Worm (Caenorhabditis elegans) whole organism, young adult: ENCODE results near the gene rpac-19.
A peak's percentile ranks its signal among the peaks of the same experiment; 100 is the strongest.

Experiments used
- B0336.3 ChIP-seq: fragments of 200-800 bp; sonication (Bioruptor generic); IDR thresholded peaks from 2 replicates; pipeline ENCODE4 v1.3.6; 2022; ENCODE audit warnings: missing genetic modification characterization, missing compliant biosample characterization
- C06A6.2 ChIP-seq: fragments of 200-800 bp; sonication (Bioruptor generic); conservative IDR thresholded peaks from 2 replicates; pipeline ENCODE4 v1.3.6; 2022; ENCODE audit warnings: missing genetic modification characterization, missing compliant biosample characterization
- C17E4.6 ChIP-seq: fragments of 200-800 bp; sonication (Bioruptor generic); IDR thresholded peaks from 2 replicates; pipeline ENCODE4 v1.3.6; 2022; ENCODE audit warnings: missing genetic modification reagents, missing genetic modification characterization, missing compliant biosample characterization
- F10E7.11 ChIP-seq: sonication (generic microtip); optimal IDR thresholded peaks from 2 replicates; lab custom pipeline; 2017; ENCODE audit warnings: mild to moderate bottlenecking, missing genetic modification characterization, moderate library complexity, missing compliant biosample characterization
- F33H1.4 ChIP-seq: fragments of 200-800 bp; sonication (Bioruptor generic); IDR thresholded peaks from 2 replicates; pipeline ENCODE4 v1.3.6; 2022; ENCODE audit warnings: missing genetic modification reagents, missing genetic modification characterization, missing compliant biosample characterization
- F57A8.1 ChIP-seq: fragments of 200-800 bp; sonication (Bioruptor generic); optimal IDR thresholded peaks from 2 replicates; lab custom pipeline; 2018; ENCODE audit warnings: mild to moderate bottlenecking, missing genetic modification characterization, moderate library complexity, missing compliant biosample characterization
- Y67H2A.10 ChIP-seq: fragments of 200-800 bp; sonication (Bioruptor generic); conservative IDR thresholded peaks from 2 replicates; pipeline ENCODE4 v1.3.6; 2022; ENCODE audit warnings: missing genetic modification reagents, missing genetic modification characterization, missing compliant biosample characterization
- ZK185.1 ChIP-seq: sonication (generic microtip); optimal IDR thresholded peaks from 2 replicates; lab custom pipeline; 2016; ENCODE audit warnings: mild to moderate bottlenecking, missing genetic modification characterization, missing compliant biosample characterization; ENCODE audit not compliant: poor library complexity, severe bottlenecking
- akir-1 ChIP-seq: fragments of 200-800 bp; sonication (Bioruptor generic); optimal IDR thresholded peaks from 2 replicates; lab custom pipeline; 2018; ENCODE audit warnings: mild to moderate bottlenecking, missing genetic modification characterization, moderate library complexity, missing compliant biosample characterization
- aptf-3 ChIP-seq: fragments of 200-800 bp; sonication (Bioruptor generic); IDR thresholded peaks from 2 replicates; pipeline ENCODE4 v1.3.6; 2022; ENCODE audit warnings: missing genetic modification characterization, missing compliant biosample characterization
- athp-1 ChIP-seq: sonication (generic microtip); optimal IDR thresholded peaks from 2 replicates; lab custom pipeline; 2017; ENCODE audit warnings: mild to moderate bottlenecking, missing genetic modification characterization, missing compliant biosample characterization
- attf-5 ChIP-seq: fragments of 200-800 bp; sonication (Bioruptor generic); optimal IDR thresholded peaks from 2 replicates; lab custom pipeline; 2018; ENCODE audit warnings: mild to moderate bottlenecking, missing genetic modification characterization, missing compliant biosample characterization
- cebp-2 ChIP-seq: fragments of 200-800 bp; sonication (Bioruptor generic); IDR thresholded peaks from 2 replicates; pipeline ENCODE4 v1.3.6; 2022; ENCODE audit warnings: missing genetic modification characterization, missing compliant biosample characterization
- ceh-100 ChIP-seq: fragments of 200-800 bp; sonication (Bioruptor generic); IDR thresholded peaks from 2 replicates; pipeline ENCODE4 v1.3.6; 2022; ENCODE audit warnings: missing genetic modification reagents, missing genetic modification characterization, missing compliant biosample characterization
- ceh-91 ChIP-seq: fragments of 200-800 bp; sonication (Bioruptor generic); IDR thresholded peaks from 2 replicates; pipeline ENCODE4 v1.3.6; 2022; ENCODE audit warnings: missing genetic modification reagents, missing genetic modification characterization, missing compliant biosample characterization
- chd-7 ChIP-seq: sonication (generic microtip); optimal IDR thresholded peaks from 2 replicates; lab custom pipeline; 2016; ENCODE audit warnings: mild to moderate bottlenecking, missing genetic modification characterization, moderate library complexity, missing compliant biosample characterization
- dox-1 ChIP-seq: fragments of 200-800 bp; sonication (Bioruptor generic); IDR thresholded peaks from 2 replicates; pipeline ENCODE4 v1.3.6; 2022; ENCODE audit warnings: missing genetic modification reagents, missing genetic modification characterization, missing compliant biosample characterization
- dpl-1 ChIP-seq: fragments of 150-350 bp; optimal IDR thresholded peaks from 2 replicates; lab custom pipeline; 2014; ENCODE audit warnings: missing biosample characterization, missing genetic modification reagents, missing genetic modification characterization
- efl-1 ChIP-seq: fragments of 150-350 bp; optimal IDR thresholded peaks from 2 replicates; lab custom pipeline; 2014; ENCODE audit warnings: missing biosample characterization, missing genetic modification reagents, missing genetic modification characterization
- egl-44 ChIP-seq: fragments of 200-800 bp; sonication (Bioruptor generic); IDR thresholded peaks from 2 replicates; pipeline ENCODE4 v1.3.6; 2022; ENCODE audit warnings: missing genetic modification reagents, missing genetic modification characterization, missing compliant biosample characterization
- ets-4 ChIP-seq: fragments of 200-800 bp; sonication (Bioruptor generic); optimal IDR thresholded peaks from 2 replicates; lab custom pipeline; 2018; ENCODE audit warnings: mild to moderate bottlenecking, missing genetic modification characterization, missing compliant biosample characterization
- fkh-3 ChIP-seq: sonication (generic microtip); optimal IDR thresholded peaks from 2 replicates; lab custom pipeline; 2016; ENCODE audit warnings: mild to moderate bottlenecking, missing genetic modification characterization, missing compliant biosample characterization
- gei-17 ChIP-seq: fragments of 200-800 bp; sonication (Bioruptor generic); optimal IDR thresholded peaks from 2 replicates; lab custom pipeline; 2018; ENCODE audit warnings: mild to moderate bottlenecking, missing genetic modification characterization, missing compliant biosample characterization
- hlh-12 ChIP-seq: sonication (generic microtip); optimal IDR thresholded peaks from 2 replicates; lab custom pipeline; 2016; ENCODE audit warnings: missing genetic modification characterization, missing compliant biosample characterization
- hmg-1.2 ChIP-seq: fragments of 200-800 bp; sonication (Bioruptor generic); IDR thresholded peaks from 2 replicates; pipeline ENCODE4 v1.3.6; 2022; ENCODE audit warnings: missing genetic modification reagents, missing genetic modification characterization, missing compliant biosample characterization
- hsf-1 ChIP-seq: fragments of 200-800 bp; sonication (Bioruptor generic); IDR thresholded peaks from 2 replicates; pipeline ENCODE4 v1.3.6; 2022; ENCODE audit warnings: missing genetic modification reagents, missing genetic modification characterization, missing compliant biosample characterization
- lag-1 ChIP-seq: fragments of 200-800 bp; sonication (Bioruptor generic); IDR thresholded peaks from 2 replicates; pipeline ENCODE4 v1.3.6; 2022; ENCODE audit warnings: missing genetic modification reagents, missing genetic modification characterization, missing compliant biosample characterization
- let-607 ChIP-seq, 2 experiments: fragments of 200-800 bp in 1 of 2; sonication (Bioruptor generic) in 1 of 2; sonication (generic microtip) in 1 of 2; optimal IDR thresholded peaks; 2 replicates each; lab custom pipeline; 2016 to 2018; ENCODE audit warnings: mild to moderate bottlenecking in 2 of 2, missing compliant biosample characterization in 2 of 2, missing genetic modification characterization in 2 of 2, moderate library complexity in 2 of 2, missing genotype in 1 of 2
- lin-40 ChIP-seq: sonication (generic microtip); optimal IDR thresholded peaks from 2 replicates; lab custom pipeline; 2016; ENCODE audit warnings: missing genetic modification characterization, mild to moderate bottlenecking, missing compliant biosample characterization, missing genotype, missing genetic modification reagents
- lsy-27 ChIP-seq: sonication (generic microtip); optimal IDR thresholded peaks from 2 replicates; lab custom pipeline; 2017; ENCODE audit warnings: missing genetic modification characterization, mild to moderate bottlenecking, missing compliant biosample characterization, antibody characterized with exemption, missing genotype, borderline replicate concordance; ENCODE audit not compliant: insufficient read depth
- madf-8 ChIP-seq: fragments of 200-800 bp; sonication (Bioruptor generic); conservative IDR thresholded peaks from 2 replicates; pipeline ENCODE4 v1.3.6; 2022; ENCODE audit warnings: missing genetic modification reagents, missing genetic modification characterization, missing compliant biosample characterization
- mes-4 ChIP-seq: sonication (generic microtip); optimal IDR thresholded peaks from 2 replicates; lab custom pipeline; 2016; ENCODE audit warnings: missing genotype, missing genetic modification characterization, missing compliant biosample characterization
- mxl-1 ChIP-seq: sonication (generic microtip); optimal IDR thresholded peaks from 2 replicates; lab custom pipeline; 2016; ENCODE audit warnings: missing genetic modification characterization, missing compliant biosample characterization
- nfyb-1 ChIP-seq: fragments of 200-800 bp; sonication (Bioruptor generic); IDR thresholded peaks from 2 replicates; pipeline ENCODE4 v1.3.6; 2022; ENCODE audit warnings: missing genetic modification reagents, missing genetic modification characterization, missing compliant biosample characterization
- nhr-27 ChIP-seq: fragments of 200-800 bp; sonication (Bioruptor generic); optimal IDR thresholded peaks from 2 replicates; lab custom pipeline; 2018; ENCODE audit warnings: mild to moderate bottlenecking, missing genetic modification characterization, moderate library complexity, missing compliant biosample characterization
- nhr-80 ChIP-seq: sonication (generic microtip); optimal IDR thresholded peaks from 2 replicates; lab custom pipeline; 2016; ENCODE audit warnings: missing genetic modification characterization, missing compliant biosample characterization
- sea-2 ChIP-seq: fragments of 200-800 bp; sonication (Bioruptor generic); IDR thresholded peaks from 2 replicates; pipeline ENCODE4 v1.3.6; 2022; ENCODE audit warnings: missing genetic modification characterization, missing compliant biosample characterization
- snpc-1.1 ChIP-seq: sonication (generic microtip); optimal IDR thresholded peaks from 2 replicates; lab custom pipeline; 2017; ENCODE audit warnings: missing genetic modification characterization, mild to moderate bottlenecking, missing compliant biosample characterization, antibody characterized with exemption, moderate library complexity, missing genotype, missing genetic modification reagents; ENCODE audit not compliant: insufficient read depth
- snpc-1.3 ChIP-seq: sonication (generic microtip); optimal IDR thresholded peaks from 2 replicates; lab custom pipeline; 2017; ENCODE audit warnings: missing genetic modification characterization, mild to moderate bottlenecking, missing compliant biosample characterization, antibody characterized with exemption, moderate library complexity, missing genotype, missing genetic modification reagents; ENCODE audit not compliant: insufficient read depth
- snpc-3.4 ChIP-seq: sonication (generic microtip); optimal IDR thresholded peaks from 2 replicates; lab custom pipeline; 2017; ENCODE audit warnings: missing genetic modification characterization, mild to moderate bottlenecking, missing compliant biosample characterization, antibody characterized with exemption, moderate library complexity, missing genotype, missing genetic modification reagents
- tlf-1 ChIP-seq: fragments of 200-800 bp; sonication (Bioruptor generic); optimal IDR thresholded peaks from 2 replicates; lab custom pipeline; 2018; ENCODE audit warnings: mild to moderate bottlenecking, missing genetic modification characterization, missing compliant biosample characterization
- xnd-1 ChIP-seq: sonication (generic microtip); optimal IDR thresholded peaks from 2 replicates; lab custom pipeline; 2016; ENCODE audit warnings: missing genotype, missing genetic modification reagents, missing genetic modification characterization, missing compliant biosample characterization
- ztf-22 ChIP-seq: fragments of 200-800 bp; sonication (Bioruptor generic); optimal IDR thresholded peaks from 2 replicates; lab custom pipeline; 2018; ENCODE audit warnings: mild to moderate bottlenecking, missing genetic modification characterization, moderate library complexity, missing compliant biosample characterization
- ztf-28 ChIP-seq: fragments of 200-800 bp; sonication (Bioruptor generic); IDR thresholded peaks from 2 replicates; pipeline ENCODE4 v1.3.6; 2022; ENCODE audit warnings: missing genetic modification reagents, missing genetic modification characterization, missing compliant biosample characterization
- ztf-6 ChIP-seq: fragments of 200-800 bp; sonication (Bioruptor generic); IDR thresholded peaks from 2 replicates; pipeline ENCODE4 v1.3.6; 2022; ENCODE audit warnings: missing genetic modification reagents, missing genetic modification characterization, missing compliant biosample characterization

Gene rpac-19

ce11 chrIII:9638159-9638754, 8.6 kb upstream of the rpac-19 start:
- TF ChIP-seq snpc-1.3 (tag; lab: Kevin White, UChicago): no peak
- no peak for TF ChIP-seq F10E7.11 (tag; lab: Kevin White, UChicago)
- TF ChIP-seq dox-1 (GFP tag; lab: Robert Waterston, UW): 0 out of 2 replicates have a peak, but pooled peaks have one; percentile 15
- TF ChIP-seq egl-44 (GFP tag; lab: Robert Waterston, UW): no peak
- no peak for TF ChIP-seq F57A8.1 (GFP tag; lab: Kevin White, UChicago)
- TF ChIP-seq dpl-1: no peak
- TF ChIP-seq gei-17 (GFP tag; lab: Kevin White, UChicago): no peak
- TF ChIP-seq ztf-28: no peak
- no peak for TF ChIP-seq madf-8 (GFP tag; lab: Robert Waterston, UW)
- no peak for TF ChIP-seq mxl-1
- peak; percentile 47 to 86 for TF ChIP-seq let-607 (tag; optimal IDR thresholded peaks at IDR 0.05; lab: Kevin White, UChicago)
- TF ChIP-seq C17E4.6: no peak
- TF ChIP-seq ets-4 (GFP tag; lab: Kevin White, UChicago): peak; percentile 65
- TF ChIP-seq hlh-12: no peak
- TF ChIP-seq nhr-80 (tag; lab: Kevin White, UChicago): peak; percentile 98
- TF ChIP-seq, all 124 proteins: peak for 4

- TF ChIP-seq lag-1 (GFP tag; lab: Robert Waterston, UW) (no peak), ceh-100 (no peak), mes-4 (tag; lab: Kevin White, UChicago) (no peak), C06A6.2 (GFP tag; lab: Robert Waterston, UW) (no peak), hlh-12 (no peak), akir-1 (GFP tag; lab: Kevin White, UChicago) (no peak), cebp-2 (GFP tag; lab: Robert Waterston, UW) (no peak), Y67H2A.10 (no peak), athp-1 (no peak)
These were observed 7.3 kb upstream of the rpac-19 start, which contains the start of gene gei-13 for ce11 chrIII:9637016-9637415. TSS of gene gei-13 (minus strand) at chrIII:9637116.

ce11 chrIII:9631117-9631655, 1.5 kb upstream of the rpac-19 start, which contains the start of gene ubc-7:
TSS of gene ubc-7 (minus strand) at chrIII:9631167.
- no peak for TF ChIP-seq sea-2 (GFP tag; lab: Robert Waterston, UW)
- no peak for TF ChIP-seq chd-7
- TF ChIP-seq hmg-1.2: peak; percentile 48
- no peak for TF ChIP-seq ztf-6 (GFP tag; lab: Robert Waterston, UW)
- TF ChIP-seq efl-1: peak; percentile 96
- TF ChIP-seq snpc-1.1: peak; percentile 58
- TF ChIP-seq hsf-1 (GFP tag; lab: Robert Waterston, UW): peak; percentile 79
- TF ChIP-seq lin-40 (tag; lab: Kevin White, UChicago): peak; percentile 52
- TF ChIP-seq nfyb-1: peak; percentile 43; the same call in 1 of the 2 replicates
- no peak for TF ChIP-seq aptf-3 (GFP tag; lab: Robert Waterston, UW)
- peak; percentile 83 for TF ChIP-seq ceh-91 (GFP tag; lab: Robert Waterston, UW)
- peak; percentile 68 for TF ChIP-seq tlf-1 (GFP tag; lab: Kevin White, UChicago)
- peak; percentile 72 for TF ChIP-seq attf-5 (GFP tag; lab: Kevin White, UChicago)
- peak; percentile 42; the same call in 1 of the 2 replicates for TF ChIP-seq B0336.3 (GFP tag; lab: Robert Waterston, UW)
- peak; percentile 95 for TF ChIP-seq dpl-1
- no peak for TF ChIP-seq ztf-22 (GFP tag; lab: Kevin White, UChicago)
- peak; percentile 71 for TF ChIP-seq snpc-3.4 (tag; lab: Kevin White, UChicago)
- peak; percentile 63 for TF ChIP-seq ZK185.1 (tag; lab: Kevin White, UChicago)
- TF ChIP-seq nhr-27: no peak
- TF ChIP-seq fkh-3 (tag; lab: Kevin White, UChicago): no peak
- no peak for TF ChIP-seq athp-1
- TF ChIP-seq F33H1.4 (GFP tag; lab: Robert Waterston, UW): peak; percentile 97
- TF ChIP-seq xnd-1: peak; percentile 79
- TF ChIP-seq lsy-27 (tag; lab: Kevin White, UChicago): no peak
